Worm (Caenorhabditis elegans): Measurements from ENCODE around the gene C07D10.6.
A peak's percentile ranks its signal among the peaks of the same experiment; 100 is the strongest.

Gene C07D10.6

ce11 chrII:7379021-7379420 is at the start of gene C07D10.6:
C07D10.6 (plus strand) TSS chrII:7379321.
- TF ChIP-seq lin-54 (GFP tag; optimal IDR thresholded peaks at IDR 0.05) (no peak), ztf-25 (GFP tag; IDR thresholded peaks at IDR 0.05) (no peak), hlh-26 (GFP tag; conservative IDR thresholded peaks at IDR 0.05) (no peak), ZK185.1 (tag; optimal IDR thresholded peaks at IDR 0.05; ENCODE audit: poor library complexity, severe bottlenecking) (no peak), nhr-90 (tag; optimal IDR thresholded peaks at IDR 0.05) (no peak), ets-4 (GFP tag; optimal IDR thresholded peaks at IDR 0.05) (no peak), bed-2 (GFP tag; IDR thresholded peaks at IDR 0.05) (no peak), madf-10 (tag; optimal IDR thresholded peaks at IDR 0.05) (no peak), ceh-79 (tag; optimal IDR thresholded peaks at IDR 0.05) (no peak)

ce11 chrII:7331224-7331623 is 47.9 kb upstream of the C07D10.6 start, which contains the start of gene npax-1:
npax-1 (minus strand) TSS chrII:7331324.
- TF ChIP-seq pbrm-1 (GFP tag; IDR thresholded peaks at IDR 0.05) (no peak), hsf-1 (GFP tag; IDR thresholded peaks at IDR 0.05) (no peak), Y79H2A.3 (GFP tag; conservative IDR thresholded peaks at IDR 0.05) (no peak), mes-4 (tag; optimal IDR thresholded peaks at IDR 0.05) (no peak), let-526 (GFP tag; IDR thresholded peaks at IDR 0.05) (no peak), tlf-1 (GFP tag; optimal IDR thresholded peaks at IDR 0.05) (no peak), hrde-1 (tag; optimal IDR thresholded peaks at IDR 0.05; ENCODE audit: borderline replicate concordance) (no peak), nhr-120 (GFP tag; IDR thresholded peaks at IDR 0.05) (no peak)

- no peak for TF ChIP-seq F10E7.11 (tag; optimal IDR thresholded peaks at IDR 0.05)
- no peak for TF ChIP-seq F39B2.1 (GFP tag; IDR thresholded peaks at IDR 0.05)
- peak; percentile 86 for TF ChIP-seq atf-7 (tag; optimal IDR thresholded peaks at IDR 0.05)
- TF ChIP-seq K11D2.4 (GFP tag; IDR thresholded peaks at IDR 0.05): peak; percentile 54; the same call in 1 of the 2 replicates
- peak; percentile 82 for TF ChIP-seq chd-7 (tag; optimal IDR thresholded peaks at IDR 0.05)
- peak; percentile 64; the same call in 1 of the 2 replicates for TF ChIP-seq nfyb-1 (GFP tag; IDR thresholded peaks at IDR 0.05)
- TF ChIP-seq cebp-1 (GFP tag; IDR thresholded peaks at IDR 0.05): peak; percentile 44; the same call in 1 of the 2 replicates
- no peak for TF ChIP-seq cebp-1 (tag; optimal IDR thresholded peaks at IDR 0.05)
- TF ChIP-seq ets-4 (GFP tag; optimal IDR thresholded peaks at IDR 0.05): peak; percentile 8
- peak; percentile 42 to 60 for TF ChIP-seq let-607 (tag; optimal IDR thresholded peaks at IDR 0.05)
- no peak for TF ChIP-seq mel-28 (tag; optimal IDR thresholded peaks at IDR 0.05; ENCODE audit: borderline replicate concordance)
- TF ChIP-seq lin-40 (tag; optimal IDR thresholded peaks at IDR 0.05): peak; percentile 87
- TF ChIP-seq nhr-80 (tag; optimal IDR thresholded peaks at IDR 0.05): peak; percentile 96
- no peak for TF ChIP-seq F37B4.10 (GFP tag; IDR thresholded peaks at IDR 0.05)
- peak; percentile 66 for TF ChIP-seq die-1 (tag; optimal IDR thresholded peaks at IDR 0.05)
- TF ChIP-seq egl-18 (GFP tag; IDR thresholded peaks at IDR 0.05): no peak
- peak; percentile 75 for TF ChIP-seq attf-5 (GFP tag; optimal IDR thresholded peaks at IDR 0.05)
- peak; percentile 49; the same call in 1 of the 2 replicates for TF ChIP-seq pbrm-1 (GFP tag; IDR thresholded peaks at IDR 0.05)
- TF ChIP-seq ZK185.1 (tag; optimal IDR thresholded peaks at IDR 0.05; ENCODE audit: poor library complexity, severe bottlenecking): no peak
- peak; percentile 49 for TF ChIP-seq pha-4 (tag; optimal IDR thresholded peaks at IDR 0.05)
- no peak for TF ChIP-seq sea-2 (GFP tag; IDR thresholded peaks at IDR 0.05)
- no peak for TF ChIP-seq egrh-3 (GFP tag; IDR thresholded peaks at IDR 0.05)
- peak; percentile 95 for TF ChIP-seq ztf-26 (tag; optimal IDR thresholded peaks at IDR 0.05)
- TF ChIP-seq tbp1 (GFP tag; optimal IDR thresholded peaks at IDR 0.05): peak; percentile 27
- TF ChIP-seq tbx-9 (tag; optimal IDR thresholded peaks at IDR 0.05; ENCODE audit: borderline replicate concordance): no peak
- TF ChIP-seq mcd-1 (GFP tag; IDR thresholded peaks at IDR 0.05): peak; percentile 45
- TF ChIP-seq ztf-22 (GFP tag; optimal IDR thresholded peaks at IDR 0.05): peak; percentile 64
- peak; percentile 82 for TF ChIP-seq somi-1 (GFP tag; optimal IDR thresholded peaks at IDR 0.05)
- TF ChIP-seq nfya-1 (tag; optimal IDR thresholded peaks at IDR 0.05; ENCODE audit: borderline replicate concordance, insufficient read depth): no peak
- no peak for TF ChIP-seq B0019.2 (GFP tag; conservative IDR thresholded peaks at IDR 0.05)
- TF ChIP-seq hmg-20 (GFP tag; IDR thresholded peaks at IDR 0.05): no peak
- TF ChIP-seq ekl-4 (GFP tag; IDR thresholded peaks at IDR 0.05): no peak
Measured at ce11 chrII:7337469-7337893, 41.6 kb upstream of the C07D10.6 start.
